Fruit fly (Drosophila melanogaster): Measurements from ENCODE around the gene CG18418.

The CG18418 gene

DNA sequence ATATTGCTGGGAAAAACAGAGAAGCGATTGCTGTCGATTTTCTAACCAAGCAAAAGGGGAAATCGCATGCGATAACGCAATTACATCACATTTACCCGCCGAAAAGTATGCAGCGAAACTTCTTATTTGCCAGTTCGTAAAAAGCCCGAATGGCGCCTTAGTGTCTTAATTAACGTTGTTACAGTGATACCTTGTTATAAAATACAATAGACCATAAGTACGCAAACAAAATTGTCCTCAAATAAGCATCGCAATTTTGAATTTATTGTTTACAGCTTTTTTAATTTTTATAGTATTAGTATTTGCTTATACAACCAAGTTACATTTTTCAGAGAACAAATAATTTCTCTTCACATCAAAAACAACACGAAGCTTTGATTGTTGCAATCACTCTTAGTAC, 828 bp upstream of the CG18418 start (continued):
- TF ChIP-seq wek (GFP tag; optimal IDR thresholded peaks at IDR 0.05) (no peak), CG9437 (GFP tag; optimal IDR thresholded peaks at IDR 0.05) (no peak), CG11456 (GFP tag; IDR thresholded peaks at IDR 0.05) (peak; percentile 80), CG30431 (GFP tag; optimal IDR thresholded peaks at IDR 0.05) (no peak), caup (GFP tag; optimal IDR thresholded peaks at IDR 0.05; ENCODE audit: severe bottlenecking) (no peak), pho (GFP tag; optimal IDR thresholded peaks at IDR 0.05) (no peak), unc-4 (GFP tag; IDR thresholded peaks at IDR 0.05; ENCODE audit: partially characterized antibody) (no peak), gcm2 (GFP tag; optimal IDR thresholded peaks at IDR 0.05) (no peak), Fer2 (tag; optimal IDR thresholded peaks at IDR 0.05) (no peak), CG10543 (GFP tag; optimal IDR thresholded peaks at IDR 0.05) (no peak), dysf (GFP tag; IDR thresholded peaks at IDR 0.05) (peak; percentile 55), pnt (GFP tag; optimal IDR thresholded peaks at IDR 0.05) (no peak), salm (tag; optimal IDR thresholded peaks at IDR 0.05) (no peak), CG11085 (GFP tag; IDR thresholded peaks at IDR 0.05) (0 out of 2 replicates have a peak, but pooled peaks have one; percentile 16), Meics (GFP tag; optimal IDR thresholded peaks at IDR 0.05) (no peak), CG6765 (GFP tag; optimal IDR thresholded peaks at IDR 0.05) (no peak), bab2 (GFP tag; optimal IDR thresholded peaks at IDR 0.05) (no peak), CG2120 (GFP tag; optimal IDR thresholded peaks at IDR 0.05) (peak; percentile 35), CG17568 (GFP tag; optimal IDR thresholded peaks at IDR 0.05) (peak; percentile 5), CG1792 (GFP tag; optimal IDR thresholded peaks at IDR 0.05) (no peak), CG15269 (tag; optimal IDR thresholded peaks at IDR 0.05) (peak; percentile 35), mirr (GFP tag; optimal IDR thresholded peaks at IDR 0.05) (no peak), CG7271 (tag; optimal IDR thresholded peaks at IDR 0.05) (no peak), bsh (GFP tag; optimal IDR thresholded peaks at IDR 0.05) (peak in 1 of 2 experiments; percentile 44), exex (tag; optimal IDR thresholded peaks at IDR 0.05) (no peak), sqz (GFP tag; optimal IDR thresholded peaks at IDR 0.05) (no peak), zf30C (GFP tag; optimal IDR thresholded peaks at IDR 0.05) (no peak), HmgZ (tag; optimal IDR thresholded peaks at IDR 0.05) (no peak), Deaf1 (tag; optimal IDR thresholded peaks at IDR 0.05) (no peak), Xrp1 (GFP tag; IDR thresholded peaks at IDR 0.05) (peak; percentile 60; the same call in 1 of the 2 replicates), CG9817 (tag; optimal IDR thresholded peaks at IDR 0.05) (no peak), croc (GFP tag; conservative IDR thresholded peaks at IDR 0.05) (no peak; the same call in 2 of the 3 replicates), CG32767 (GFP tag; IDR thresholded peaks at IDR 0.05) (no peak), Oaz (GFP tag; IDR thresholded peaks at IDR 0.05) (no peak), CG16815 (GFP tag; optimal IDR thresholded peaks at IDR 0.05) (no peak), Dad (GFP tag; optimal IDR thresholded peaks at IDR 0.05) (no peak), gem (tag; optimal IDR thresholded peaks at IDR 0.05) (peak; percentile 49), CG13296 (GFP tag; optimal IDR thresholded peaks at IDR 0.05) (no peak), CG17612 (GFP tag; IDR thresholded peaks at IDR 0.05) (no peak), CG3847 (GFP tag; IDR thresholded peaks at IDR 0.05) (no peak), lov (optimal IDR thresholded peaks at IDR 0.05) (no peak), lov (GFP tag; IDR thresholded peaks at IDR 0.05) (no peak), CG4854 (GFP tag; optimal IDR thresholded peaks at IDR 0.05) (no peak), ranshi (GFP tag; IDR thresholded peaks at IDR 0.05) (no peak), bcd (GFP tag; optimal IDR thresholded peaks at IDR 0.05) (no peak), CG3407 (GFP tag; optimal IDR thresholded peaks at IDR 0.05) (no peak), CG11093 (GFP tag; IDR thresholded peaks at IDR 0.05) (no peak), sens (GFP tag) (peak; percentile 85), Taf1 (GFP tag; IDR thresholded peaks at IDR 0.05) (0 out of 2 replicates have a peak, but pooled peaks have one; percentile 11), tll (GFP tag; optimal IDR thresholded peaks at IDR 0.05) (no peak), lab (GFP tag; optimal IDR thresholded peaks at IDR 0.05) (no peak)
